Worm (Caenorhabditis elegans) whole organism, early embryonic: ENCODE data around the gene W04E12.9.

Experiments
- B0310.2 ChIP-seq: sonication (generic microtip); optimal IDR thresholded peaks from 2 replicates; lab custom pipeline; 2016; ENCODE audit warnings: mild to moderate bottlenecking, missing genetic modification characterization, missing compliant biosample characterization
- F13C5.2 ChIP-seq: sonication (generic microtip); optimal IDR thresholded peaks from 2 replicates; lab custom pipeline; 2017; ENCODE audit warnings: mild to moderate bottlenecking, missing genetic modification characterization, inconsistent platforms, missing compliant biosample characterization
- aly-1 ChIP-seq: sonication (generic microtip); optimal IDR thresholded peaks from 2 replicates; lab custom pipeline; 2016; ENCODE audit warnings: missing genetic modification characterization, missing compliant biosample characterization
- ama-1 ChIP-seq: fragments of 150-350 bp; optimal IDR thresholded peaks from 2 replicates; lab custom pipeline; 2014
- ceh-13 ChIP-seq: fragments of 200-800 bp; sonication (Bioruptor generic); optimal IDR thresholded peaks from 2 replicates; lab custom pipeline; 2018; ENCODE audit warnings: mild to moderate bottlenecking, missing genetic modification characterization, missing compliant biosample characterization
- ceh-36 ChIP-seq: sonication (generic microtip); optimal IDR thresholded peaks from 2 replicates; lab custom pipeline; 2016; ENCODE audit warnings: missing genetic modification characterization, inconsistent platforms, missing compliant biosample characterization
- ets-7 ChIP-seq: sonication (generic microtip); optimal IDR thresholded peaks from 2 replicates; lab custom pipeline; 2016; ENCODE audit warnings: missing genotype, missing genetic modification characterization, missing compliant biosample characterization
- flt-1 ChIP-seq: fragments of 200-800 bp; sonication (Bioruptor generic); IDR thresholded peaks from 2 replicates; pipeline ENCODE4 v1.3.6; 2022; ENCODE audit warnings: missing genetic modification characterization, missing compliant biosample characterization
- hmbx-1 ChIP-seq: sonication (generic microtip); optimal IDR thresholded peaks from 2 replicates; lab custom pipeline; 2016; ENCODE audit warnings: mild to moderate bottlenecking, missing genetic modification characterization, missing compliant biosample characterization
- hmg-4 ChIP-seq: fragments of 200-800 bp; sonication (Bioruptor generic); optimal IDR thresholded peaks from 2 replicates; lab custom pipeline; 2018; ENCODE audit warnings: mild to moderate bottlenecking, missing genetic modification characterization, missing compliant biosample characterization
- hnd-1 ChIP-seq: sonication (generic microtip); optimal IDR thresholded peaks from 2 replicates; lab custom pipeline; 2016; ENCODE audit warnings: missing genetic modification characterization, missing compliant biosample characterization
- pes-1 ChIP-seq: fragments of 200-800 bp; sonication (Bioruptor generic); IDR thresholded peaks from 2 replicates; pipeline ENCODE4 v1.3.6; 2022; ENCODE audit warnings: missing genetic modification reagents, missing genetic modification characterization, missing compliant biosample characterization
- scrt-1 ChIP-seq: fragments of 200-800 bp; sonication (Bioruptor generic); IDR thresholded peaks from 2 replicates; pipeline ENCODE4 v1.3.6; 2022; ENCODE audit warnings: missing genetic modification characterization, missing compliant biosample characterization
- sea-1 ChIP-seq: fragments of 200-800 bp; sonication (Bioruptor generic); conservative IDR thresholded peaks from 2 replicates; pipeline ENCODE4 v1.3.6; 2022; ENCODE audit warnings: missing genetic modification characterization, missing compliant biosample characterization
- tbx-11 ChIP-seq: fragments of 200-800 bp; sonication (Bioruptor generic); IDR thresholded peaks from 2 replicates; pipeline ENCODE4 v1.3.6; 2022; ENCODE audit warnings: missing genetic modification characterization, missing compliant biosample characterization
- tbx-37 ChIP-seq: fragments of 200-800 bp; sonication (Bioruptor generic); conservative IDR thresholded peaks from 2 replicates; pipeline ENCODE4 v1.3.6; 2022; ENCODE audit warnings: missing genetic modification reagents, missing genetic modification characterization, missing compliant biosample characterization
- tra-4 ChIP-seq: sonication (generic microtip); optimal IDR thresholded peaks from 2 replicates; lab custom pipeline; 2017; ENCODE audit warnings: missing genetic modification characterization, missing compliant biosample characterization

Gene W04E12.9

ce11 chrV:19777227-19777626, 20.9 kb downstream of the W04E12.9 start, which contains the start of gene fbxa-118:
TSS of gene fbxa-118 (minus strand) at chrV:19777327.
- TF ChIP-seq B0310.2 (tag; lab: Kevin White, UChicago) (no peak), tbx-11 (GFP tag; lab: Robert Waterston, UW) (no peak), scrt-1 (GFP tag; lab: Robert Waterston, UW) (no peak), ceh-36 (no peak), flt-1 (GFP tag; lab: Robert Waterston, UW) (no peak), hnd-1 (tag; lab: Kevin White, UChicago) (no peak), sea-1 (GFP tag; lab: Robert Waterston, UW) (no peak), hmbx-1 (no peak), ama-1 (lab: Kevin White, UChicago) (no peak)

ce11 chrV:19778608-19779007, 22.3 kb downstream of the W04E12.9 start, which contains the start of gene fbxa-194:
TSS of gene fbxa-194 (minus strand) at chrV:19778708.
- no peak for TF ChIP-seq B0310.2 (tag; lab: Kevin White, UChicago)
- no peak for TF ChIP-seq aly-1
- no peak for TF ChIP-seq scrt-1 (GFP tag; lab: Robert Waterston, UW)
- no peak for TF ChIP-seq hnd-1 (tag; lab: Kevin White, UChicago)
- no peak for TF ChIP-seq tbx-37 (GFP tag; lab: Robert Waterston, UW)

- no peak for TF ChIP-seq F13C5.2 (tag; lab: Kevin White, UChicago)
- no peak for TF ChIP-seq aly-1
- no peak for TF ChIP-seq tbx-11 (GFP tag; lab: Robert Waterston, UW)
- no peak for TF ChIP-seq ceh-13 (GFP tag; lab: Kevin White, UChicago)
- TF ChIP-seq scrt-1 (GFP tag; lab: Robert Waterston, UW) = no peak
- TF ChIP-seq ama-1 (lab: Kevin White, UChicago) = no peak
- TF ChIP-seq tbx-37 (GFP tag; lab: Robert Waterston, UW) = no peak
- TF ChIP-seq tra-4 (tag; lab: Kevin White, UChicago) = no peak
- TF ChIP-seq hmg-4 (GFP tag; lab: Kevin White, UChicago) = no peak
- TF ChIP-seq ets-7 (tag; lab: Kevin White, UChicago) = no peak
- no peak for TF ChIP-seq ceh-36
- TF ChIP-seq B0310.2 (tag; lab: Kevin White, UChicago) = no peak
- TF ChIP-seq flt-1 (GFP tag; lab: Robert Waterston, UW) = no peak
- TF ChIP-seq pes-1 (GFP tag; lab: Robert Waterston, UW) = no peak
- no peak for TF ChIP-seq hnd-1 (tag; lab: Kevin White, UChicago)
- TF ChIP-seq hmbx-1 = no peak
- no peak for TF ChIP-seq sea-1 (GFP tag; lab: Robert Waterston, UW)
These were observed 22.9 kb downstream of the W04E12.9 start for ce11 chrV:19779220-19779619.

- TF ChIP-seq ceh-36 (no peak), scrt-1 (GFP tag; lab: Robert Waterston, UW) (no peak), hnd-1 (tag; lab: Kevin White, UChicago) (no peak), tbx-11 (GFP tag; lab: Robert Waterston, UW) (no peak), hmg-4 (GFP tag; lab: Kevin White, UChicago) (no peak), ceh-13 (GFP tag; lab: Kevin White, UChicago) (no peak), sea-1 (GFP tag; lab: Robert Waterston, UW) (no peak), B0310.2 (tag; lab: Kevin White, UChicago) (no peak), tbx-37 (GFP tag; lab: Robert Waterston, UW) (no peak), aly-1 (no peak), ets-7 (tag; lab: Kevin White, UChicago) (no peak), pes-1 (GFP tag; lab: Robert Waterston, UW) (no peak), flt-1 (GFP tag; lab: Robert Waterston, UW) (no peak), hmbx-1 (no peak), tra-4 (tag; lab: Kevin White, UChicago) (no peak)
These were observed 27.5 kb downstream of the W04E12.9 start, which contains the start of gene srt-45 for ce11 chrV:19783829-19784228. TSS of gene srt-45 (plus strand) at chrV:19784129.

- no peak for TF ChIP-seq hnd-1 (tag; lab: Kevin White, UChicago)
- no peak for TF ChIP-seq sea-1 (GFP tag; lab: Robert Waterston, UW)
- TF ChIP-seq aly-1 = no peak
- TF ChIP-seq F13C5.2 (tag; lab: Kevin White, UChicago) = no peak
- no peak for TF ChIP-seq B0310.2 (tag; lab: Kevin White, UChicago)
These were observed 32.0 kb downstream of the W04E12.9 start, which contains the start of gene clec-258 for ce11 chrV:19788360-19788759. TSS of gene clec-258 (plus strand) at chrV:19788440.

- TF ChIP-seq ets-7 (tag; lab: Kevin White, UChicago) (no peak), flt-1 (GFP tag; lab: Robert Waterston, UW) (no peak), sea-1 (GFP tag; lab: Robert Waterston, UW) (no peak), scrt-1 (GFP tag; lab: Robert Waterston, UW) (no peak), ceh-13 (GFP tag; lab: Kevin White, UChicago) (no peak), aly-1 (no peak), pes-1 (GFP tag; lab: Robert Waterston, UW) (no peak), hmg-4 (GFP tag; lab: Kevin White, UChicago) (no peak), tbx-11 (GFP tag; lab: Robert Waterston, UW) (no peak), F13C5.2 (tag; lab: Kevin White, UChicago) (no peak), hnd-1 (tag; lab: Kevin White, UChicago) (no peak), ama-1 (lab: Kevin White, UChicago) (no peak), tbx-37 (GFP tag; lab: Robert Waterston, UW) (no peak), tra-4 (tag; lab: Kevin White, UChicago) (no peak), B0310.2 (tag; lab: Kevin White, UChicago) (no peak)
These were observed 33.9 kb downstream of the W04E12.9 start for ce11 chrV:19790248-19790647.

- TF ChIP-seq ama-1 (lab: Kevin White, UChicago) (no peak), hmbx-1 (no peak), sea-1 (GFP tag; lab: Robert Waterston, UW) (no peak), tra-4 (tag; lab: Kevin White, UChicago) (no peak), pes-1 (GFP tag; lab: Robert Waterston, UW) (no peak), tbx-11 (GFP tag; lab: Robert Waterston, UW) (no peak), B0310.2 (tag; lab: Kevin White, UChicago) (no peak), hmg-4 (GFP tag; lab: Kevin White, UChicago) (no peak), hnd-1 (tag; lab: Kevin White, UChicago) (no peak), F13C5.2 (tag; lab: Kevin White, UChicago) (no peak), tbx-37 (GFP tag; lab: Robert Waterston, UW) (no peak), aly-1 (no peak), scrt-1 (GFP tag; lab: Robert Waterston, UW) (no peak), ceh-13 (GFP tag; lab: Kevin White, UChicago) (no peak), flt-1 (GFP tag; lab: Robert Waterston, UW) (no peak), ceh-36 (no peak)
These were observed 38.6 kb downstream of the W04E12.9 start, which contains the start of gene M162.7 for ce11 chrV:19794931-19795330. TSS of gene M162.7 (minus strand) at chrV:19795031.
